Worm (Caenorhabditis elegans) whole organism, L4 larva: ENCODE data around the gene mrpl-53.

Source experiments
- D1046.2 ChIP-seq: fragments of 200-800 bp; sonication (Bioruptor generic); IDR thresholded peaks from 2 replicates; pipeline ENCODE4 v1.3.6; 2022; ENCODE audit warnings: missing genetic modification characterization, missing compliant biosample characterization
- F26F4.8 ChIP-seq: fragments of 200-800 bp; sonication (Bioruptor generic); conservative IDR thresholded peaks from 2 replicates; pipeline ENCODE4 v1.3.6; 2022; ENCODE audit warnings: missing genetic modification characterization, missing compliant biosample characterization
- F44E2.7 ChIP-seq: fragments of 200-800 bp; sonication (Bioruptor generic); IDR thresholded peaks from 2 replicates; pipeline ENCODE4 v2.1.2; 2022; ENCODE audit warnings: missing genetic modification characterization, missing compliant biosample characterization
- F49E8.2 ChIP-seq: sonication (generic microtip); optimal IDR thresholded peaks from 2 replicates; lab custom pipeline; 2016; ENCODE audit warnings: missing compliant biosample characterization, mild to moderate bottlenecking, missing genetic modification characterization, borderline replicate concordance
- R02D3.7 ChIP-seq: fragments of 150-350 bp; sonication (generic microtip); optimal IDR thresholded peaks from 3 replicates; lab custom pipeline; 2014; ENCODE audit warnings: missing biosample characterization, missing genetic modification characterization
- T20F7.1 ChIP-seq: fragments of 200-800 bp; sonication (Bioruptor generic); optimal IDR thresholded peaks from 2 replicates; lab custom pipeline; 2018; ENCODE audit warnings: mild to moderate bottlenecking, missing genetic modification characterization, missing compliant biosample characterization
- Y105C5A.15 ChIP-seq: fragments of 200-800 bp; sonication (Bioruptor generic); IDR thresholded peaks from 2 replicates; pipeline ENCODE4 v1.3.6; 2022; ENCODE audit warnings: missing genetic modification characterization, missing compliant biosample characterization
- Y5F2A.4 ChIP-seq: fragments of 200-800 bp; sonication (Bioruptor generic); optimal IDR thresholded peaks from 2 replicates; lab custom pipeline; 2018; ENCODE audit warnings: mild to moderate bottlenecking, missing genetic modification characterization, missing compliant biosample characterization
- Y75B8A.6 ChIP-seq: fragments of 200-800 bp; sonication (Bioruptor generic); IDR thresholded peaks from 2 replicates; pipeline ENCODE4 v1.3.6; 2022; ENCODE audit warnings: missing genetic modification reagents, missing genetic modification characterization, missing compliant biosample characterization
- ZK337.2 ChIP-seq: fragments of 200-800 bp; sonication (Bioruptor generic); IDR thresholded peaks from 2 replicates; pipeline ENCODE4 v1.3.6; 2022; ENCODE audit warnings: missing genetic modification reagents, missing genetic modification characterization, missing compliant biosample characterization
- ceh-20 ChIP-seq: fragments of 200-800 bp; sonication (Bioruptor generic); IDR thresholded peaks from 2 replicates; pipeline ENCODE4 v1.3.6; 2022; ENCODE audit warnings: missing genetic modification reagents, missing genetic modification characterization, missing compliant biosample characterization
- ceh-28 ChIP-seq: fragments of 150-350 bp; optimal IDR thresholded peaks from 2 replicates; lab custom pipeline; 2014; ENCODE audit warnings: missing biosample characterization, missing genetic modification reagents, missing genetic modification characterization
- ceh-32 ChIP-seq: sonication (generic microtip); optimal IDR thresholded peaks from 2 replicates; lab custom pipeline; 2016; ENCODE audit warnings: mild to moderate bottlenecking, missing genetic modification characterization, missing compliant biosample characterization; ENCODE audit not compliant: poor library complexity
- ceh-82 ChIP-seq: sonication (generic microtip); optimal IDR thresholded peaks from 2 replicates; lab custom pipeline; 2017; ENCODE audit warnings: missing biosample characterization, missing genetic modification characterization
- ces-1 ChIP-seq: fragments of 150-350 bp; sonication (generic microtip); optimal IDR thresholded peaks from 4 replicates; lab custom pipeline; 2014; ENCODE audit warnings: missing biosample characterization, missing genetic modification reagents, missing genetic modification characterization
- ctbp-1 ChIP-seq: fragments of 200-800 bp; sonication (Bioruptor generic); IDR thresholded peaks from 2 replicates; pipeline ENCODE4 v1.3.6; 2022; ENCODE audit warnings: missing genetic modification reagents, missing genetic modification characterization, missing compliant biosample characterization
- daf-12 ChIP-seq: fragments of 150-350 bp; optimal IDR thresholded peaks from 2 replicates; lab custom pipeline; 2014; ENCODE audit warnings: missing biosample characterization, missing genetic modification reagents, missing genetic modification characterization
- daf-19 ChIP-seq: fragments of 200-800 bp; sonication (Bioruptor generic); conservative IDR thresholded peaks from 2 replicates; pipeline ENCODE4 v1.3.6; 2022; ENCODE audit warnings: missing genetic modification characterization, missing compliant biosample characterization
- duxl-1 ChIP-seq: sonication (generic microtip); optimal IDR thresholded peaks from 2 replicates; lab custom pipeline; 2016; ENCODE audit warnings: mild to moderate bottlenecking, missing genetic modification characterization, moderate library complexity, missing compliant biosample characterization; ENCODE audit not compliant: poor library complexity
- egl-27 ChIP-seq: sonication (generic microtip); optimal IDR thresholded peaks from 3 replicates; lab custom pipeline; 2017; ENCODE audit warnings: missing biosample characterization, missing genetic modification reagents, missing genetic modification characterization
- egl-43 ChIP-seq: fragments of 200-800 bp; sonication (Bioruptor generic); IDR thresholded peaks from 2 replicates; pipeline ENCODE4 v1.3.6; 2022; ENCODE audit warnings: missing genetic modification reagents, missing genetic modification characterization, missing compliant biosample characterization
- fkh-10 ChIP-seq: fragments of 150-350 bp; optimal IDR thresholded peaks from 2 replicates; lab custom pipeline; 2014; ENCODE audit warnings: missing biosample characterization, missing genetic modification reagents, missing genetic modification characterization
- fos-1 ChIP-seq: fragments of 150-350 bp; optimal IDR thresholded peaks from 2 replicates; lab custom pipeline; 2014; ENCODE audit warnings: missing biosample characterization, missing genetic modification characterization
- gei-8 ChIP-seq: fragments of 200-800 bp; sonication (Bioruptor generic); optimal IDR thresholded peaks from 2 replicates; lab custom pipeline; 2018; ENCODE audit warnings: mild to moderate bottlenecking, missing genetic modification characterization, missing compliant biosample characterization
- hif-1 ChIP-seq, 2 experiments: sonication (generic microtip); optimal IDR thresholded peaks; 2 replicates each; lab custom pipeline; 2016 to 2017; ENCODE audit warnings: missing compliant biosample characterization in 2 of 2, missing genetic modification characterization in 2 of 2, missing genetic modification reagents in 2 of 2, missing genotype in 2 of 2, mild to moderate bottlenecking in 1 of 2
- hmg-1.1 ChIP-seq: fragments of 200-800 bp; sonication (Bioruptor generic); IDR thresholded peaks from 2 replicates; pipeline ENCODE4 v1.3.6; 2022; ENCODE audit warnings: missing genetic modification reagents, missing genetic modification characterization, missing compliant biosample characterization
- lim-7 ChIP-seq: fragments of 200-800 bp; sonication (Bioruptor generic); IDR thresholded peaks from 2 replicates; pipeline ENCODE4 v1.3.6; 2022; ENCODE audit warnings: missing genetic modification characterization, missing compliant biosample characterization
- lin-13 ChIP-seq: fragments of 150-350 bp; optimal IDR thresholded peaks from 2 replicates; lab custom pipeline; 2014; ENCODE audit warnings: missing biosample characterization, missing genetic modification reagents, missing genetic modification characterization
- lsy-2 ChIP-seq, 2 experiments: fragments of 150-350 bp in 1 of 2; sonication (generic microtip) in 1 of 2; optimal IDR thresholded peaks; 2 replicates each; lab custom pipeline; 2014 to 2017; ENCODE audit warnings: missing biosample characterization in 2 of 2, missing genetic modification characterization in 2 of 2
- madf-9 ChIP-seq: fragments of 200-800 bp; sonication (Bioruptor generic); conservative IDR thresholded peaks from 2 replicates; pipeline ENCODE4 v1.3.6; 2022; ENCODE audit warnings: missing genetic modification reagents, missing genetic modification characterization, missing compliant biosample characterization
- mdl-1 ChIP-seq, 2 experiments: fragments of 150-350 bp in 1 of 2; sonication (generic microtip) in 1 of 2; optimal IDR thresholded peaks; 2 replicates each; lab custom pipeline; 2014 to 2017; ENCODE audit warnings: missing biosample characterization in 2 of 2, missing genetic modification characterization in 2 of 2
- mep-1 ChIP-seq: fragments of 150-350 bp; sonication (generic microtip); optimal IDR thresholded peaks from 3 replicates; lab custom pipeline; 2014; ENCODE audit warnings: missing biosample characterization, missing genetic modification characterization
- mes-2 ChIP-seq: sonication (generic microtip); optimal IDR thresholded peaks from 2 replicates; lab custom pipeline; 2016; ENCODE audit warnings: missing genotype, mild to moderate bottlenecking, missing genetic modification characterization, missing compliant biosample characterization; ENCODE audit not compliant: poor library complexity, severe bottlenecking
- nhr-11 ChIP-seq: fragments of 150-350 bp; optimal IDR thresholded peaks from 2 replicates; lab custom pipeline; 2014; ENCODE audit warnings: missing biosample characterization, missing genetic modification characterization
- nhr-25 ChIP-seq: sonication (generic microtip); optimal IDR thresholded peaks from 2 replicates; lab custom pipeline; 2017; ENCODE audit warnings: missing genetic modification characterization, mild to moderate bottlenecking, missing compliant biosample characterization, antibody characterized with exemption, moderate library complexity, borderline replicate concordance; ENCODE audit not compliant: insufficient read depth
- nhr-28 ChIP-seq: fragments of 150-350 bp; optimal IDR thresholded peaks from 2 replicates; lab custom pipeline; 2014; ENCODE audit warnings: missing biosample characterization, missing genetic modification characterization
- nhr-48 ChIP-seq: sonication (generic microtip); optimal IDR thresholded peaks from 2 replicates; lab custom pipeline; 2016; ENCODE audit warnings: mild to moderate bottlenecking, missing genetic modification characterization, missing compliant biosample characterization
- nhr-77 ChIP-seq: fragments of 150-350 bp; optimal IDR thresholded peaks from 2 replicates; lab custom pipeline; 2014; ENCODE audit warnings: missing biosample characterization, missing genetic modification characterization
- rbr-2 ChIP-seq: sonication (generic microtip); optimal IDR thresholded peaks from 2 replicates; lab custom pipeline; 2016; ENCODE audit warnings: missing genotype, missing genetic modification characterization, missing compliant biosample characterization
- sdz-12 ChIP-seq: fragments of 200-800 bp; sonication (Bioruptor generic); optimal IDR thresholded peaks from 2 replicates; lab custom pipeline; 2018; ENCODE audit warnings: mild to moderate bottlenecking, missing genetic modification characterization, missing compliant biosample characterization
- set-16 ChIP-seq: fragments of 200-800 bp; sonication (Bioruptor generic); IDR thresholded peaks from 2 replicates; pipeline ENCODE4 v1.3.6; 2022; ENCODE audit warnings: missing genetic modification reagents, missing genetic modification characterization, missing compliant biosample characterization
- snpc-4 ChIP-seq: fragments of 150-350 bp; optimal IDR thresholded peaks from 2 replicates; lab custom pipeline; 2014; ENCODE audit warnings: missing biosample characterization, missing genetic modification characterization
- spr-1 ChIP-seq: sonication (generic microtip); optimal IDR thresholded peaks from 2 replicates; lab custom pipeline; 2016; ENCODE audit warnings: mild to moderate bottlenecking, missing genetic modification characterization, missing compliant biosample characterization
- spr-3 ChIP-seq: fragments of 200-800 bp; sonication (Bioruptor generic); optimal IDR thresholded peaks from 2 replicates; lab custom pipeline; 2018; ENCODE audit warnings: mild to moderate bottlenecking, missing genetic modification characterization, missing compliant biosample characterization
- tra-1 ChIP-seq: fragments of 200-800 bp; sonication (Bioruptor generic); IDR thresholded peaks from 2 replicates; pipeline ENCODE4 v1.3.6; 2022; ENCODE audit warnings: missing genetic modification reagents, missing genetic modification characterization, missing compliant biosample characterization
- unc-130 ChIP-seq: sonication (generic microtip); optimal IDR thresholded peaks from 2 replicates; lab custom pipeline; 2016; ENCODE audit warnings: missing genetic modification reagents, missing genetic modification characterization, missing compliant biosample characterization
- unc-39 ChIP-seq: sonication (generic microtip); optimal IDR thresholded peaks from 2 replicates; lab custom pipeline; 2017; ENCODE audit warnings: missing biosample characterization, missing genetic modification characterization
- zfp-3 ChIP-seq: fragments of 200-800 bp; sonication (Bioruptor generic); conservative IDR thresholded peaks from 2 replicates; pipeline ENCODE4 v1.3.6; 2022; ENCODE audit warnings: missing genetic modification reagents, missing genetic modification characterization, missing compliant biosample characterization
- zip-2 ChIP-seq: fragments of 150-350 bp; optimal IDR thresholded peaks from 2 replicates; lab custom pipeline; 2014; ENCODE audit warnings: missing biosample characterization, missing genetic modification characterization
- ztf-7 ChIP-seq: fragments of 150-350 bp; optimal IDR thresholded peaks from 2 replicates; lab custom pipeline; 2014; ENCODE audit warnings: missing biosample characterization, missing genetic modification characterization

mrpl-53 gene

DNA sequence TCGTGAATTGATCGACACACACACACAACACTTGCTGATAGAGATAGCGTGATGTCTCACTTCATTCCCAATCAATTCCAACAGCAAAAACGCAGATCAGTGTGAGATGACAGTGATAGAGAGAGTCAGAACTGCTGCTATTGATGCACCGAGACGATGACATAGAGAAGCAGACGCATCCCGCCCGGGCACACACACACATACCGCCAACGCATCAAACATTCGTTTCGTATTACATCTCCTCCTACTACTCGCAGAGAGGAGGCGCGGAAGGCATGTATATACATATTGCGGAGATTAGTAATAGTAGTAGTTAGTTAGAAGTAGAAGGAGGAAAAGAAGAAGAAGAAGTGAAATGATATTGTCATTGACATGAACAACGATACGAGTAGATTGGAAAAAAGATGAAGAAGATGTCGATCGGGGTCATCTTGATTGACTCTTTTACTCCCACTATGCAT, 22.0 kb downstream of the mrpl-53 start (continued):
- TF ChIP-seq spr-1 (tag; lab: Kevin White, UChicago) (peak; percentile 24), R02D3.7 (no peak), D1046.2 (GFP tag; lab: Robert Waterston, UW) (no peak), zip-2 (tag; lab: Kevin White, UChicago) (no peak), nhr-77 (tag; lab: Kevin White, UChicago) (peak; percentile 3), ZK337.2 (GFP tag; lab: Robert Waterston, UW) (no peak), madf-9 (GFP tag; lab: Robert Waterston, UW) (peak; percentile 44; the same call in 1 of the 2 replicates), ceh-82 (tag; lab: Kevin White, UChicago) (no peak), lim-7 (GFP tag; lab: Robert Waterston, UW) (no peak), Y105C5A.15 (GFP tag; lab: Robert Waterston, UW) (no peak), set-16 (GFP tag; lab: Robert Waterston, UW) (peak; percentile 34; the same call in 1 of the 2 replicates), F49E8.2 (tag; lab: Kevin White, UChicago) (no peak), F44E2.7 (GFP tag; lab: Robert Waterston, UW) (no peak), zfp-3 (GFP tag; lab: Robert Waterston, UW) (no peak), unc-130 (GFP tag; lab: Kevin White, UChicago) (no peak), ceh-20 (GFP tag; lab: Robert Waterston, UW) (no peak), T20F7.1 (GFP tag; lab: Kevin White, UChicago) (peak; percentile 43), tra-1 (GFP tag; lab: Robert Waterston, UW) (peak; percentile 53), F26F4.8 (GFP tag; lab: Robert Waterston, UW) (no peak), nhr-28 (tag; lab: Kevin White, UChicago) (peak; percentile 93), egl-43 (0 out of 2 replicates have a peak, but pooled peaks have one; percentile 7), lin-13 (no peak), ces-1 (no peak), ctbp-1 (GFP tag; lab: Robert Waterston, UW) (no peak), mep-1 (tag; lab: Kevin White, UChicago) (peak; percentile 75), snpc-4 (tag; lab: Kevin White, UChicago) (no peak), Y5F2A.4 (GFP tag; lab: Kevin White, UChicago) (no peak), daf-19 (GFP tag; lab: Robert Waterston, UW) (no peak), duxl-1 (tag; lab: Kevin White, UChicago) (no peak), lsy-2 (tag; optimal IDR thresholded peaks at IDR 0.05; lab: Kevin White, UChicago) (peak; percentile 45 to 48), egl-27 (tag; lab: Kevin White, UChicago) (no peak), nhr-25 (no peak), unc-39 (tag; lab: Kevin White, UChicago) (no peak), mes-2 (tag; lab: Kevin White, UChicago) (peak; percentile 39), Y75B8A.6 (GFP tag; lab: Robert Waterston, UW) (no peak), sdz-12 (GFP tag; lab: Kevin White, UChicago) (no peak), fos-1 (tag; lab: Kevin White, UChicago) (no peak), spr-3 (GFP tag; lab: Kevin White, UChicago) (no peak), nhr-11 (tag; lab: Kevin White, UChicago) (peak; percentile 79), hmg-1.1 (GFP tag; lab: Robert Waterston, UW) (peak; percentile 46), daf-12 (tag; lab: Kevin White, UChicago) (no peak), nhr-48 (no peak), gei-8 (GFP tag; lab: Kevin White, UChicago) (no peak), mdl-1 (tag; optimal IDR thresholded peaks at IDR 0.05; lab: Kevin White, UChicago) (peak in 1 of 2 experiments; percentile 74), hif-1 (tag; optimal IDR thresholded peaks at IDR 0.05; lab: Kevin White, UChicago) (no peak), ztf-7 (tag; lab: Kevin White, UChicago) (no peak), ceh-28 (tag; lab: Kevin White, UChicago) (peak; percentile 22), fkh-10 (no peak), rbr-2 (tag; lab: Kevin White, UChicago) (no peak), ceh-32 (no peak)
